Worm (Caenorhabditis elegans) whole organism, late embryonic: ENCODE results near the gene srv-12.

Source experiments
- F13H6.1 ChIP-seq: sonication (generic microtip); optimal IDR thresholded peaks from 2 replicates; lab custom pipeline; 2016; ENCODE audit warnings: missing genetic modification characterization, missing compliant biosample characterization
- K02D7.2 ChIP-seq: sonication (generic microtip); optimal IDR thresholded peaks from 2 replicates; lab custom pipeline; 2017; ENCODE audit warnings: mild to moderate bottlenecking, missing genetic modification characterization, missing compliant biosample characterization
- K09A11.1 ChIP-seq: sonication (generic microtip); optimal IDR thresholded peaks from 2 replicates; lab custom pipeline; 2017; ENCODE audit warnings: antibody characterized with exemption, mild to moderate bottlenecking, missing genetic modification characterization, missing compliant biosample characterization; ENCODE audit not compliant: insufficient read depth
- Y22D7AL.16 ChIP-seq: sonication (generic microtip); optimal IDR thresholded peaks from 2 replicates; lab custom pipeline; 2016; ENCODE audit warnings: missing genetic modification characterization, missing compliant biosample characterization
- ahr-1 ChIP-seq: sonication (generic microtip); optimal IDR thresholded peaks from 2 replicates; lab custom pipeline; 2016; ENCODE audit warnings: missing genetic modification characterization, missing compliant biosample characterization
- ceh-18 ChIP-seq: sonication (generic microtip); optimal IDR thresholded peaks from 2 replicates; lab custom pipeline; 2016; ENCODE audit warnings: missing genetic modification characterization, missing compliant biosample characterization
- ceh-19 ChIP-seq: fragments of 200-800 bp; sonication (Bioruptor generic); optimal IDR thresholded peaks from 2 replicates; lab custom pipeline; 2018; ENCODE audit warnings: mild to moderate bottlenecking, missing genetic modification characterization, missing compliant biosample characterization
- ceh-2 ChIP-seq: sonication (generic microtip); optimal IDR thresholded peaks from 2 replicates; lab custom pipeline; 2016; ENCODE audit warnings: missing genotype, missing genetic modification characterization, missing compliant biosample characterization
- ceh-30 ChIP-seq: fragments of 150-350 bp; optimal IDR thresholded peaks from 2 replicates; lab custom pipeline; 2014; ENCODE audit warnings: missing biosample characterization, missing genetic modification characterization
- ceh-45 ChIP-seq: fragments of 200-800 bp; sonication (Bioruptor generic); IDR thresholded peaks from 2 replicates; pipeline ENCODE4 v1.3.6; 2022; ENCODE audit warnings: missing genetic modification reagents, missing genetic modification characterization, missing compliant biosample characterization
- ceh-48 ChIP-seq: sonication (generic microtip); optimal IDR thresholded peaks from 2 replicates; lab custom pipeline; 2016; ENCODE audit warnings: missing genetic modification characterization, inconsistent platforms, missing compliant biosample characterization
- ceh-9 ChIP-seq: sonication (generic microtip); optimal IDR thresholded peaks from 2 replicates; lab custom pipeline; 2016; ENCODE audit warnings: mild to moderate bottlenecking, missing genetic modification characterization, inconsistent platforms, missing compliant biosample characterization
- che-1 ChIP-seq: sonication (generic microtip); optimal IDR thresholded peaks from 2 replicates; lab custom pipeline; 2016; ENCODE audit warnings: mild to moderate bottlenecking, missing genetic modification characterization, missing compliant biosample characterization
- dmd-4 ChIP-seq: sonication (generic microtip); optimal IDR thresholded peaks from 2 replicates; lab custom pipeline; 2016; ENCODE audit warnings: borderline replicate concordance, missing genetic modification characterization, missing compliant biosample characterization
- dve-1 ChIP-seq: sonication (generic microtip); optimal IDR thresholded peaks from 2 replicates; lab custom pipeline; 2017; ENCODE audit warnings: antibody characterized with exemption, mild to moderate bottlenecking, missing genetic modification characterization, missing compliant biosample characterization
- elt-2 ChIP-seq: sonication (generic microtip); optimal IDR thresholded peaks from 2 replicates; lab custom pipeline; 2016; ENCODE audit warnings: missing genetic modification reagents, missing genetic modification characterization, missing compliant biosample characterization
- ets-4 ChIP-seq: sonication (generic microtip); optimal IDR thresholded peaks from 2 replicates; lab custom pipeline; 2016; ENCODE audit warnings: missing genetic modification characterization, missing compliant biosample characterization
- fax-1 ChIP-seq: sonication (generic microtip); optimal IDR thresholded peaks from 2 replicates; lab custom pipeline; 2016; ENCODE audit warnings: missing genotype, missing genetic modification characterization, missing compliant biosample characterization
- fkh-10 ChIP-seq: fragments of 150-350 bp; optimal IDR thresholded peaks from 2 replicates; lab custom pipeline; 2014; ENCODE audit warnings: missing biosample characterization, missing genetic modification reagents, missing genetic modification characterization
- hlh-13 ChIP-seq: fragments of 200-800 bp; sonication (Bioruptor generic); optimal IDR thresholded peaks from 2 replicates; lab custom pipeline; 2018; ENCODE audit warnings: mild to moderate bottlenecking, missing genetic modification characterization, missing compliant biosample characterization
- hlh-30 ChIP-seq: sonication (generic microtip); optimal IDR thresholded peaks from 2 replicates; lab custom pipeline; 2017; ENCODE audit warnings: antibody characterized with exemption, missing genetic modification characterization, missing compliant biosample characterization; ENCODE audit not compliant: insufficient read depth
- hlh-6 ChIP-seq: sonication (generic microtip); optimal IDR thresholded peaks from 2 replicates; lab custom pipeline; 2016; ENCODE audit warnings: missing genotype, missing genetic modification characterization, missing compliant biosample characterization
- lin-11 ChIP-seq: fragments of 200-800 bp; sonication (Bioruptor generic); optimal IDR thresholded peaks from 2 replicates; lab custom pipeline; 2018; ENCODE audit warnings: mild to moderate bottlenecking, missing genetic modification characterization, missing compliant biosample characterization
- mec-3 ChIP-seq: sonication (generic microtip); optimal IDR thresholded peaks from 2 replicates; lab custom pipeline; 2016; ENCODE audit warnings: borderline replicate concordance, missing genetic modification characterization, missing compliant biosample characterization
- nfya-1 ChIP-seq: sonication (generic microtip); optimal IDR thresholded peaks from 2 replicates; lab custom pipeline; 2017; ENCODE audit warnings: missing genetic modification characterization, mild to moderate bottlenecking, missing compliant biosample characterization, antibody characterized with exemption, moderate library complexity
- nhr-11 ChIP-seq: fragments of 150-350 bp; optimal IDR thresholded peaks from 2 replicates; lab custom pipeline; 2014; ENCODE audit warnings: missing biosample characterization, missing genetic modification characterization
- nhr-232 ChIP-seq: sonication (generic microtip); optimal IDR thresholded peaks from 2 replicates; lab custom pipeline; 2016; ENCODE audit warnings: missing genetic modification characterization, missing compliant biosample characterization
- npax-4 ChIP-seq: sonication (generic microtip); optimal IDR thresholded peaks from 2 replicates; lab custom pipeline; 2016; ENCODE audit warnings: missing genetic modification characterization, missing compliant biosample characterization
- pag-3 ChIP-seq: sonication (generic microtip); optimal IDR thresholded peaks from 2 replicates; lab custom pipeline; 2016; ENCODE audit warnings: missing compliant biosample characterization, missing genetic modification characterization, borderline replicate concordance
- pat-9 ChIP-seq: fragments of 200-800 bp; sonication (Bioruptor generic); optimal IDR thresholded peaks from 2 replicates; lab custom pipeline; 2018; ENCODE audit warnings: mild to moderate bottlenecking, missing genetic modification characterization, moderate library complexity, missing compliant biosample characterization
- pha-2 ChIP-seq: sonication (generic microtip); optimal IDR thresholded peaks from 2 replicates; lab custom pipeline; 2017; ENCODE audit warnings: mild to moderate bottlenecking, missing genetic modification characterization, missing compliant biosample characterization
- pha-4 ChIP-seq: fragments of 150-350 bp; optimal IDR thresholded peaks from 2 replicates; lab custom pipeline; 2018; ENCODE audit warnings: missing biosample characterization, missing genetic modification reagents, missing genetic modification characterization
- pqm-1 ChIP-seq: sonication (generic microtip); optimal IDR thresholded peaks from 2 replicates; lab custom pipeline; 2016; ENCODE audit warnings: missing genetic modification characterization, missing compliant biosample characterization
- pros-1 ChIP-seq: fragments of 150-350 bp; optimal IDR thresholded peaks from 2 replicates; lab custom pipeline; 2014; ENCODE audit warnings: missing biosample characterization, missing genetic modification reagents, missing genetic modification characterization
- ref-2 ChIP-seq: sonication (generic microtip); optimal IDR thresholded peaks from 2 replicates; lab custom pipeline; 2016; ENCODE audit warnings: missing genetic modification characterization, missing compliant biosample characterization
- rnt-1 ChIP-seq: sonication (generic microtip); optimal IDR thresholded peaks from 2 replicates; lab custom pipeline; 2016; ENCODE audit warnings: missing genetic modification characterization, missing compliant biosample characterization
- sdc-2 ChIP-seq: sonication (generic microtip); optimal IDR thresholded peaks from 2 replicates; lab custom pipeline; 2016; ENCODE audit warnings: missing genotype, missing genetic modification characterization, missing compliant biosample characterization
- sox-4 ChIP-seq: sonication (generic microtip); optimal IDR thresholded peaks from 2 replicates; lab custom pipeline; 2017; ENCODE audit warnings: mild to moderate bottlenecking, missing genetic modification characterization, inconsistent platforms, missing compliant biosample characterization
- tbx-7 ChIP-seq: sonication (generic microtip); optimal IDR thresholded peaks from 2 replicates; lab custom pipeline; 2016; ENCODE audit warnings: missing genotype, missing genetic modification characterization, missing compliant biosample characterization
- unc-42 ChIP-seq: sonication (generic microtip); optimal IDR thresholded peaks from 2 replicates; lab custom pipeline; 2016; ENCODE audit warnings: missing genotype, missing genetic modification characterization, missing compliant biosample characterization
- unc-55 ChIP-seq: sonication (generic microtip); optimal IDR thresholded peaks from 2 replicates; lab custom pipeline; 2017; ENCODE audit warnings: missing biosample characterization, missing genetic modification reagents, missing genetic modification characterization
- unc-86 ChIP-seq: sonication (generic microtip); optimal IDR thresholded peaks from 2 replicates; lab custom pipeline; 2016; ENCODE audit warnings: missing genetic modification characterization, missing compliant biosample characterization

The srv-12 gene

ce11 chrIV:10053550-10053949 lies at the start of gene srv-12:
Gene srv-12 (minus strand): TSS chrIV:10053650.
- TF ChIP-seq lin-11 (no peak), F13H6.1 (no peak), pag-3 (tag; lab: Kevin White, UChicago) (no peak), dmd-4 (no peak), pat-9 (tag; lab: Kevin White, UChicago) (no peak), nfya-1 (tag; lab: Kevin White, UChicago) (no peak), unc-42 (tag; lab: Kevin White, UChicago) (no peak), tbx-7 (tag; lab: Kevin White, UChicago) (no peak), hlh-30 (tag; lab: Kevin White, UChicago) (no peak), ceh-2 (tag; lab: Kevin White, UChicago) (no peak), hlh-13 (GFP tag; lab: Kevin White, UChicago) (no peak), dve-1 (tag; lab: Kevin White, UChicago) (no peak), pha-4 (tag; lab: Kevin White, UChicago) (no peak), nhr-11 (tag; lab: Kevin White, UChicago) (no peak), sox-4 (tag; lab: Kevin White, UChicago) (no peak), ceh-45 (GFP tag; lab: Robert Waterston, UW) (no peak)

- TF ChIP-seq ahr-1 (tag; lab: Kevin White, UChicago): no peak
- no peak for TF ChIP-seq ceh-18
- TF ChIP-seq sdc-2 (tag; lab: Kevin White, UChicago): no peak
- no peak for TF ChIP-seq pag-3 (tag; lab: Kevin White, UChicago)
- no peak for TF ChIP-seq ceh-9
- TF ChIP-seq K02D7.2: no peak
- no peak for TF ChIP-seq unc-55
- no peak for TF ChIP-seq dve-1 (tag; lab: Kevin White, UChicago)
- no peak for TF ChIP-seq ceh-45 (GFP tag; lab: Robert Waterston, UW)
- no peak for TF ChIP-seq fax-1 (tag; lab: Kevin White, UChicago)
- no peak for TF ChIP-seq hlh-6 (tag; lab: Kevin White, UChicago)
- no peak for TF ChIP-seq pat-9 (tag; lab: Kevin White, UChicago)
- no peak for TF ChIP-seq ceh-30 (tag; lab: Kevin White, UChicago)
- no peak for TF ChIP-seq unc-86 (tag; lab: Kevin White, UChicago)
- no peak for TF ChIP-seq pros-1 (tag; lab: Kevin White, UChicago)
- no peak for TF ChIP-seq fkh-10
Observed at ce11 chrIV:10096881-10097280, 43.4 kb upstream of the srv-12 start, which contains the start of gene dis-3. Gene dis-3 (plus strand): TSS chrIV:10097202.

- TF ChIP-seq mec-3: no peak
- no peak for TF ChIP-seq pag-3 (tag; lab: Kevin White, UChicago)
- no peak for TF ChIP-seq nhr-232
- no peak for TF ChIP-seq ets-4 (tag; lab: Kevin White, UChicago)
- no peak for TF ChIP-seq che-1 (tag; lab: Kevin White, UChicago)
- no peak for TF ChIP-seq Y22D7AL.16 (tag; lab: Kevin White, UChicago)
- TF ChIP-seq dmd-4: no peak
- no peak for TF ChIP-seq K09A11.1
- TF ChIP-seq ref-2: no peak
- no peak for TF ChIP-seq hlh-13 (GFP tag; lab: Kevin White, UChicago)
- no peak for TF ChIP-seq ceh-19
- no peak for TF ChIP-seq npax-4
- TF ChIP-seq elt-2: no peak
- no peak for TF ChIP-seq pha-2
- no peak for TF ChIP-seq ceh-48 (tag; lab: Kevin White, UChicago)
- no peak for TF ChIP-seq ahr-1 (tag; lab: Kevin White, UChicago)
- TF ChIP-seq ceh-9: no peak
- TF ChIP-seq hlh-30 (tag; lab: Kevin White, UChicago): no peak
- TF ChIP-seq rnt-1 (tag; lab: Kevin White, UChicago): no peak
- TF ChIP-seq pqm-1 (tag; lab: Kevin White, UChicago): no peak
Observed at ce11 chrIV:10095171-10095570, 41.7 kb upstream of the srv-12 start, which contains the start of the genes C04G2.5 and msp-36. Gene C04G2.5 (minus strand): TSS chrIV:10095271. Gene msp-36 (plus strand): TSS chrIV:10095433.
